Fruit fly (Drosophila melanogaster): ENCODE data around the gene CG17162.

CG17162 gene

dm6 chrX:23105692-23106091 is 9.2 kb upstream of the CG17162 start, which contains the start of gene ATbp (continued):
- no peak for TF ChIP-seq YL-1 (GFP tag; optimal IDR thresholded peaks at IDR 0.05)
- no peak for TF ChIP-seq jigr1 (GFP tag; IDR thresholded peaks at IDR 0.05)
- no peak for TF ChIP-seq zfh2 (GFP tag; optimal IDR thresholded peaks at IDR 0.05)
- TF ChIP-seq CG14965 (GFP tag; optimal IDR thresholded peaks at IDR 0.05; ENCODE audit: borderline replicate concordance): no peak
- TF ChIP-seq CG34422 (GFP tag; IDR thresholded peaks at IDR 0.05): no peak
- peak; percentile 7 for TF ChIP-seq CG12659 (GFP tag; optimal IDR thresholded peaks at IDR 0.05)
- TF ChIP-seq zen2 (GFP tag; IDR thresholded peaks at IDR 0.05; ENCODE audit: partially characterized antibody): peak; percentile 59; the same call in 2 of the 3 replicates
- no peak for TF ChIP-seq CG33213 (GFP tag; optimal IDR thresholded peaks at IDR 0.05)
- no peak for TF ChIP-seq Fer1 (GFP tag; optimal IDR thresholded peaks at IDR 0.05)
- no peak for TF ChIP-seq slou (GFP tag; optimal IDR thresholded peaks at IDR 0.05)
- no peak for TF ChIP-seq CG6175 (GFP tag; IDR thresholded peaks at IDR 0.05)
- TF ChIP-seq CG12219 (GFP tag; optimal IDR thresholded peaks at IDR 0.05): no peak
- no peak for TF ChIP-seq gcm (GFP tag; optimal IDR thresholded peaks at IDR 0.05)
- TF ChIP-seq Hmx (GFP tag; optimal IDR thresholded peaks at IDR 0.05): no peak
- TF ChIP-seq CG42726 (GFP tag; IDR thresholded peaks at IDR 0.05; ENCODE audit: partially characterized antibody): peak; percentile 93
- no peak for TF ChIP-seq CG2120 (GFP tag; optimal IDR thresholded peaks at IDR 0.05)
- no peak for TF ChIP-seq schlank (tag; optimal IDR thresholded peaks at IDR 0.05)
- TF ChIP-seq CG10565 (GFP tag; optimal IDR thresholded peaks at IDR 0.05): no peak
- no peak for TF ChIP-seq gro (GFP tag; optimal IDR thresholded peaks at IDR 0.05)
- no peak for TF ChIP-seq ac (GFP tag; optimal IDR thresholded peaks at IDR 0.05)
- no peak for TF ChIP-seq Taf1 (GFP tag; IDR thresholded peaks at IDR 0.05)
- peak; percentile 77 for TF ChIP-seq Abd-B (GFP tag; optimal IDR thresholded peaks at IDR 0.05)
- TF ChIP-seq Dip2 (GFP tag; IDR thresholded peaks at IDR 0.05): no peak
- no peak for TF ChIP-seq ci (GFP tag; IDR thresholded peaks at IDR 0.05)
- TF ChIP-seq ssp (GFP tag; IDR thresholded peaks at IDR 0.05): no peak
- no peak for TF ChIP-seq cg (GFP tag; optimal IDR thresholded peaks at IDR 0.05)
- no peak for TF ChIP-seq CG10366 (GFP tag; IDR thresholded peaks at IDR 0.05)
- no peak for TF ChIP-seq CG4404 (GFP tag; IDR thresholded peaks at IDR 0.05)
- no peak for TF ChIP-seq pnt (GFP tag; optimal IDR thresholded peaks at IDR 0.05)
- TF ChIP-seq pho (GFP tag; optimal IDR thresholded peaks at IDR 0.05): no peak
- no peak for TF ChIP-seq hth (optimal IDR thresholded peaks at IDR 0.05)
- no peak for TF ChIP-seq CG18764 (GFP tag; optimal IDR thresholded peaks at IDR 0.05)
- no peak for TF ChIP-seq Oli (tag; optimal IDR thresholded peaks at IDR 0.05)
- no peak for TF ChIP-seq Mad (GFP tag; optimal IDR thresholded peaks at IDR 0.05)
- no peak for TF ChIP-seq z (GFP tag; IDR thresholded peaks at IDR 0.05)
- TF ChIP-seq Mes4 (GFP tag; optimal IDR thresholded peaks at IDR 0.05): no peak
- TF ChIP-seq D19A (tag; optimal IDR thresholded peaks at IDR 0.05): no peak
- no peak for TF ChIP-seq aop (GFP tag; IDR thresholded peaks at IDR 0.05)
- TF ChIP-seq Scr (GFP tag; IDR thresholded peaks at IDR 0.05; ENCODE audit: partially characterized antibody): peak; percentile 95
- TF ChIP-seq ro (GFP tag; IDR thresholded peaks at IDR 0.05): no peak
- TF ChIP-seq CG1602 (GFP tag; optimal IDR thresholded peaks at IDR 0.05): no peak
- no peak for TF ChIP-seq ham (GFP tag; IDR thresholded peaks at IDR 0.05)
- no peak for TF ChIP-seq CG1647 (GFP tag; optimal IDR thresholded peaks at IDR 0.05)
- TF ChIP-seq stwl (tag; optimal IDR thresholded peaks at IDR 0.05): peak; percentile 37
- no peak for TF ChIP-seq Optix (GFP tag; IDR thresholded peaks at IDR 0.05)
- peak; percentile 18 for TF ChIP-seq CG8290 (GFP tag; optimal IDR thresholded peaks at IDR 0.05)
- no peak for TF ChIP-seq CG8290 (tag; optimal IDR thresholded peaks at IDR 0.05)
- TF ChIP-seq dmrt99B (tag; optimal IDR thresholded peaks at IDR 0.05): no peak
- TF ChIP-seq CG14050 (GFP tag; IDR thresholded peaks at IDR 0.05): no peak
- TF ChIP-seq Hmr (GFP tag; optimal IDR thresholded peaks at IDR 0.05): no peak
- no peak for TF ChIP-seq Dek (tag; optimal IDR thresholded peaks at IDR 0.05)
- TF ChIP-seq CG4328 (GFP tag; optimal IDR thresholded peaks at IDR 0.05): no peak
- TF ChIP-seq zen (tag; optimal IDR thresholded peaks at IDR 0.05): no peak
